Fruit fly (Drosophila melanogaster): ENCODE results near the gene Rev1.

DNA sequence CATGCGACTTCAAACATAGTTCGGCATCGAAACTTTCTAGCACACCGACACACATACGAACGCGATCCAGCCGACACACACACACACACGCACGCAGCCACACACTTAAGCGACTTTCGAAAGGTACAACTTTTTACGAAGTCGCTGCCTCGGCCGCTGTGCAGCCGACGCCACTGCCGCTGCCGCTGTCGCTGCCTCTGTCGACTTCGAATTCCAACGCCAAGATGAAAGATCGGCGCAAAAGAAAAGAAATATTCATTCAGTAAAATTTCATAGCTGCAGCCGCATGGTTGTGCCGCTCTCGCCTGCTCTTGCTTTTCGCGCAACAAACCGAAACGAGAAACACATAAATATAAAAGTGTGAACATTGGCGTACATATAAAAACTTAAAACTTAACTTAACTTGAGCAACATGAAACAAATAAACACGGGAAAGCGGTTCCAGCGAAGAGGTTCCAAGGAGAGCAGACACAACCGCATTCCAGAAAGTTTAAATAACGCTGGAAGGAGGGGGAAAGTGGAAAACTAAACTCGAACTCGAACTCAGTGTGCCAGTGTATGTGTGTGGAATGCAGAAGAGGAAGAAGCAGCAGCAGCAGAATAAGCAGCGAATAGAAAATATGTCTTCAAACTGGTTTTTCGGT, 14.6 kb upstream of the Rev1 start:
- TF ChIP-seq ovo (GFP tag; optimal IDR thresholded peaks at IDR 0.05) (no peak), toe (GFP tag; optimal IDR thresholded peaks at IDR 0.05) (no peak), Hr96 (GFP tag; optimal IDR thresholded peaks at IDR 0.05) (no peak), CG7101 (tag; optimal IDR thresholded peaks at IDR 0.05) (no peak)

Data from whole organism, adult.